Worm (Caenorhabditis elegans): ENCODE measurements around the gene F54F12.1.
A peak's percentile ranks its signal among the peaks of the same experiment; 100 is the strongest.

The F54F12.1 gene

DNA sequence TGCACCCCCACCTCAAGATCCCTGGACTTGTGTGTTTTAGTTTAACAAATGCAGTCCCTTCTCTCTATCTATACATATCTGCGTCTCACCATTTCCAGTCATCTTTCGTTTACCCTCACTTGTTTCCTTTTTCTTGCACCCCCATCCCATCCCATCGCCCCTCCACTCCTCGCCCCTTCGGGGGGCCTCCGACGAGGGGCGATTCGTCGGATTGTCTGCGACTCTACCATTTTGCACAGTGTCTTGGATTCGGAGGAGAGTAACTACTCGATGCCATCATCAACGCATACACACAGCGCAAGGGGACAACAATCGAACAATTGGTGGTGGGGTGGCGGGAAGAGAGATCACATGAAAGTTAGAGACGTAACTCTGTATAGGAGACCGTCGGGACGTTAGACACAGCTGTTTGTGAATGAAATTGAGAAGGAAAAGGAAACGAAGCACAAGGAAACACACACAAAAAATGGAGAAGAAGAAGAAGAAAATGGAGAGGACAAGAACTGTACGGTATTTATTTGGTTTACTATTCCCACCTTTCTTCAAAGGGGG is 7.2 kb upstream of the F54F12.1 start (continued):
- TF ChIP-seq pros-1 (tag; optimal IDR thresholded peaks at IDR 0.05) (peak; percentile 100), tbx-2 (tag; optimal IDR thresholded peaks at IDR 0.05) (peak; percentile 97), hlh-13 (GFP tag; optimal IDR thresholded peaks at IDR 0.05) (peak; percentile 7), ceh-18 (tag; optimal IDR thresholded peaks at IDR 0.05) (peak; percentile 99), hlh-6 (tag; optimal IDR thresholded peaks at IDR 0.05) (peak; percentile 50), pha-2 (tag; optimal IDR thresholded peaks at IDR 0.05) (peak; percentile 87), K02D7.2 (tag; optimal IDR thresholded peaks at IDR 0.05) (peak; percentile 31), unc-42 (tag; optimal IDR thresholded peaks at IDR 0.05) (peak; percentile 79), ttx-3 (tag; optimal IDR thresholded peaks at IDR 0.05) (peak; percentile 37), mec-3 (tag; optimal IDR thresholded peaks at IDR 0.05; ENCODE audit: borderline replicate concordance) (no peak), nhr-11 (tag; optimal IDR thresholded peaks at IDR 0.05) (no peak), fkh-6 (tag; optimal IDR thresholded peaks at IDR 0.05) (no peak), sdc-2 (tag; optimal IDR thresholded peaks at IDR 0.05) (peak; percentile 86), elt-4 (tag; optimal IDR thresholded peaks at IDR 0.05) (no peak), ceh-31 (tag; optimal IDR thresholded peaks at IDR 0.05) (peak; percentile 96), pag-3 (tag; optimal IDR thresholded peaks at IDR 0.05; ENCODE audit: borderline replicate concordance) (peak; percentile 51), ref-2 (tag; optimal IDR thresholded peaks at IDR 0.05) (peak; percentile 95), pha-4 (tag; optimal IDR thresholded peaks at IDR 0.05) (no peak), hlh-30 (tag; optimal IDR thresholded peaks at IDR 0.05; ENCODE audit: insufficient read depth) (peak; percentile 93), elt-2 (tag; optimal IDR thresholded peaks at IDR 0.05) (peak; percentile 13), npax-4 (tag; optimal IDR thresholded peaks at IDR 0.05) (no peak), unc-55 (GFP tag; optimal IDR thresholded peaks at IDR 0.05) (peak; percentile 96)

DNA sequence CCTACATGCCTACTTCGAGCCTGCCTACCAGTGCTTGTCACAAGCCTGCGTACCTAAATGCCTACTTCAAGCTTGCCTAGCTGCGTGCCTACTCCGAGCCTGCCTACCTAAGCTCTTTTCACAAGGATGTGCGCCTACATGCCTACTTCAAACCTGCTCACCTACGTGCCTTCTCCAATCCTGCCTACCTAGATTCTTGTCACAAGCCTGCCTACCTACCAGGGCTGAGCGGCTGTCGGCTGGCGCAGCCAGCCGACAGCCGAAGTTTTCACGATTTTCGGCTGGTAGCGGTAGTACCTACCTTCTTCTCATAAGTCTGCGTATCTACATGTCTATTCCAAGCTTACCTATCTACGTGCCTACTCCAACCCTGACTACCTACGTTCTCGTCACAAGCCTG is 6.5 kb upstream of the F54F12.1 start:
- no peak for TF ChIP-seq ceh-31 (tag; optimal IDR thresholded peaks at IDR 0.05)
- no peak for TF ChIP-seq ceh-19 (GFP tag; optimal IDR thresholded peaks at IDR 0.05)
- no peak for TF ChIP-seq ceh-14 (tag; optimal IDR thresholded peaks at IDR 0.05)
- no peak for TF ChIP-seq sox-2 (GFP tag; IDR thresholded peaks at IDR 0.05)
- no peak for TF ChIP-seq ceh-45 (GFP tag; IDR thresholded peaks at IDR 0.05)
- TF ChIP-seq madf-2 (tag; optimal IDR thresholded peaks at IDR 0.05), result peak; percentile 6
- TF ChIP-seq lin-11 (tag; optimal IDR thresholded peaks at IDR 0.05), result no peak
- no peak for TF ChIP-seq hlh-13 (GFP tag; optimal IDR thresholded peaks at IDR 0.05)

ce11 chrIII:13061136-13061535 is 5.9 kb upstream of the F54F12.1 start:
- TF ChIP-seq ama-1 (optimal IDR thresholded peaks at IDR 0.05), result peak; percentile 95
- peak; percentile 52 for TF ChIP-seq tbx-2 (tag; optimal IDR thresholded peaks at IDR 0.05)
- peak; percentile 83 for TF ChIP-seq ceh-31 (tag; optimal IDR thresholded peaks at IDR 0.05)
- TF ChIP-seq dve-1 (tag; optimal IDR thresholded peaks at IDR 0.05), result peak; percentile 88
- TF ChIP-seq K09A11.1 (tag; optimal IDR thresholded peaks at IDR 0.05; ENCODE audit: insufficient read depth), result peak; percentile 17
- peak; percentile 60 for TF ChIP-seq ceh-18 (tag; optimal IDR thresholded peaks at IDR 0.05)
- no peak for TF ChIP-seq unc-3 (GFP tag; conservative IDR thresholded peaks at IDR 0.05)
- peak; percentile 19 for TF ChIP-seq unc-3 (tag; optimal IDR thresholded peaks at IDR 0.05)
- no peak for TF ChIP-seq ceh-14 (tag; optimal IDR thresholded peaks at IDR 0.05)
- no peak for TF ChIP-seq ahr-1 (tag; optimal IDR thresholded peaks at IDR 0.05)
- TF ChIP-seq ceh-6 (GFP tag; optimal IDR thresholded peaks at IDR 0.05), result no peak
- TF ChIP-seq nfya-1 (tag; optimal IDR thresholded peaks at IDR 0.05), result peak; percentile 82
- TF ChIP-seq Y22D7AL.16 (tag; optimal IDR thresholded peaks at IDR 0.05), result no peak
- TF ChIP-seq ceh-9 (tag; optimal IDR thresholded peaks at IDR 0.05), result no peak
- TF ChIP-seq ceh-22 (tag; optimal IDR thresholded peaks at IDR 0.05), result no peak
- TF ChIP-seq hlh-6 (tag; optimal IDR thresholded peaks at IDR 0.05), result no peak
- peak; percentile 89 for TF ChIP-seq unc-55 (GFP tag; optimal IDR thresholded peaks at IDR 0.05)
- TF ChIP-seq pat-9 (tag; optimal IDR thresholded peaks at IDR 0.05), result no peak
- no peak for TF ChIP-seq T23F11.4 (GFP tag; optimal IDR thresholded peaks at IDR 0.05)
- TF ChIP-seq pha-4 (tag; optimal IDR thresholded peaks at IDR 0.05), result no peak
- TF ChIP-seq sdc-2 (tag; optimal IDR thresholded peaks at IDR 0.05), result no peak
- TF ChIP-seq syd-9 (tag; optimal IDR thresholded peaks at IDR 0.05), result no peak
- no peak for TF ChIP-seq ceh-30 (tag; optimal IDR thresholded peaks at IDR 0.05)
- TF ChIP-seq pros-1 (tag; optimal IDR thresholded peaks at IDR 0.05), result peak; percentile 59
- peak; percentile 90 for TF ChIP-seq hlh-30 (tag; optimal IDR thresholded peaks at IDR 0.05; ENCODE audit: insufficient read depth)
- no peak for TF ChIP-seq F13H6.1 (tag; optimal IDR thresholded peaks at IDR 0.05)
- no peak for TF ChIP-seq gmeb-2 (tag; optimal IDR thresholded peaks at IDR 0.05)
- TF ChIP-seq fkh-6 (tag; optimal IDR thresholded peaks at IDR 0.05), result no peak
- peak; percentile 82 for TF ChIP-seq pax-1 (tag; optimal IDR thresholded peaks at IDR 0.05)
- peak; percentile 96 for TF ChIP-seq unc-42 (tag; optimal IDR thresholded peaks at IDR 0.05)
- peak; percentile 44 for TF ChIP-seq eyg-1 (tag; optimal IDR thresholded peaks at IDR 0.05)
